Fruit fly (Drosophila melanogaster): ENCODE data around the gene SmydA-8.

dm6 chrX:2170424-2170823 is 43.2 kb downstream of the SmydA-8 start:
- TF ChIP-seq usp (GFP tag; optimal IDR thresholded peaks at IDR 0.05) (no peak), eyg (GFP tag; optimal IDR thresholded peaks at IDR 0.05) (no peak), emc (GFP tag; optimal IDR thresholded peaks at IDR 0.05) (no peak), ken (GFP tag; IDR thresholded peaks at IDR 0.05) (no peak), Hr51 (GFP tag; optimal IDR thresholded peaks at IDR 0.05) (no peak), Atf-2 (GFP tag; optimal IDR thresholded peaks at IDR 0.05) (no peak), CG17186 (GFP tag; optimal IDR thresholded peaks at IDR 0.05) (no peak)
